Worm (Caenorhabditis elegans) whole organism, midembryonic: ENCODE measurements around the gene M02F4.1.

Source experiments
- flt-1 ChIP-seq: fragments of 200-800 bp; sonication (Bioruptor generic); IDR thresholded peaks from 2 replicates; pipeline ENCODE4 v1.3.6; 2022; ENCODE audit warnings: missing genetic modification characterization, missing compliant biosample characterization
- klf-2 ChIP-seq: fragments of 200-800 bp; sonication (Bioruptor generic); conservative IDR thresholded peaks from 2 replicates; pipeline ENCODE4 v1.3.6; 2022; ENCODE audit warnings: missing genetic modification reagents, missing genetic modification characterization, missing compliant biosample characterization
- med-1 ChIP-seq: sonication (generic microtip); optimal IDR thresholded peaks from 2 replicates; lab custom pipeline; 2017; ENCODE audit warnings: missing genetic modification characterization, mild to moderate bottlenecking, missing compliant biosample characterization, antibody characterized with exemption, missing genetic modification reagents; ENCODE audit not compliant: insufficient read depth

ce11 chrX:3048696-3049095 lies 19.8 kb upstream of the M02F4.1 start:
- TF ChIP-seq flt-1 (GFP tag; lab: Robert Waterston, UW) (no peak), med-1 (no peak), klf-2 (no peak)
